Worm (Caenorhabditis elegans): Measurements from ENCODE around the gene irld-47.

The irld-47 gene

ce11 chrII:7839703-7840102 lies 17.3 kb upstream of the irld-47 start:
- TF ChIP-seq mdl-1 (tag; optimal IDR thresholded peaks at IDR 0.05) (no peak), ztf-7 (tag; optimal IDR thresholded peaks at IDR 0.05) (no peak), hif-1 (tag; optimal IDR thresholded peaks at IDR 0.05) (no peak), rbr-2 (tag; optimal IDR thresholded peaks at IDR 0.05) (no peak), skn-1 (tag; optimal IDR thresholded peaks at IDR 0.05) (no peak), Y75B8A.6 (GFP tag; IDR thresholded peaks at IDR 0.05) (no peak), set-16 (GFP tag; IDR thresholded peaks at IDR 0.05) (no peak), F26F4.8 (GFP tag; conservative IDR thresholded peaks at IDR 0.05) (no peak), nhr-76 (tag; optimal IDR thresholded peaks at IDR 0.05) (no peak)

- TF ChIP-seq saeg-2 (GFP tag; IDR thresholded peaks at IDR 0.05): no peak
- TF ChIP-seq lin-29 (GFP tag; IDR thresholded peaks at IDR 0.05): no peak
- TF ChIP-seq ceh-82 (tag; optimal IDR thresholded peaks at IDR 0.05): no peak
- TF ChIP-seq Y5F2A.4 (GFP tag; optimal IDR thresholded peaks at IDR 0.05): no peak
- TF ChIP-seq zip-2 (tag; optimal IDR thresholded peaks at IDR 0.05): no peak
- peak in 1 of 2 experiments; percentile 56 for TF ChIP-seq daf-16 (GFP tag; optimal IDR thresholded peaks at IDR 0.05)
- no peak for TF ChIP-seq daf-16 (tag; optimal IDR thresholded peaks at IDR 0.05)
- no peak for TF ChIP-seq pqm-1 (tag; optimal IDR thresholded peaks at IDR 0.05)
- TF ChIP-seq ceh-20 (GFP tag; IDR thresholded peaks at IDR 0.05): peak; percentile 55; the same call in 1 of the 2 replicates
- TF ChIP-seq ceh-32 (tag; optimal IDR thresholded peaks at IDR 0.05; ENCODE audit: poor library complexity): no peak
- TF ChIP-seq Y105C5A.15 (GFP tag; IDR thresholded peaks at IDR 0.05): no peak
- TF ChIP-seq mdl-1 (tag; optimal IDR thresholded peaks at IDR 0.05): peak in 1 of 2 experiments; percentile 28
- TF ChIP-seq snpc-1.2 (GFP tag; IDR thresholded peaks at IDR 0.05): no peak
- no peak for TF ChIP-seq daf-19 (GFP tag; conservative IDR thresholded peaks at IDR 0.05)
- TF ChIP-seq rbr-2 (tag; optimal IDR thresholded peaks at IDR 0.05): peak; percentile 32
- peak; percentile 79 for TF ChIP-seq hmg-1.1 (GFP tag; IDR thresholded peaks at IDR 0.05)
- TF ChIP-seq lsy-2 (tag; optimal IDR thresholded peaks at IDR 0.05): peak in 1 of 2 experiments; percentile 45
- no peak for TF ChIP-seq Y48G9A.11 (GFP tag; IDR thresholded peaks at IDR 0.05)
- TF ChIP-seq mep-1 (tag; optimal IDR thresholded peaks at IDR 0.05): peak; percentile 10
- TF ChIP-seq lin-13 (GFP tag; optimal IDR thresholded peaks at IDR 0.05): no peak
- no peak for TF ChIP-seq ceh-62 (tag; optimal IDR thresholded peaks at IDR 0.05)
Measured at ce11 chrII:7838661-7839060, 16.3 kb upstream of the irld-47 start.

ce11 chrII:7836613-7837226 lies 14.4 kb upstream of the irld-47 start:
- TF ChIP-seq tag-97 (GFP tag; IDR thresholded peaks at IDR 0.05): no peak
- no peak for TF ChIP-seq rbr-2 (tag; optimal IDR thresholded peaks at IDR 0.05)
- no peak for TF ChIP-seq nhr-25 (tag; optimal IDR thresholded peaks at IDR 0.05; ENCODE audit: borderline replicate concordance, insufficient read depth)
- no peak for TF ChIP-seq saeg-2 (GFP tag; IDR thresholded peaks at IDR 0.05)
- TF ChIP-seq unc-62 (GFP tag; optimal IDR thresholded peaks at IDR 0.05 in 1 of 2): no peak
- no peak for TF ChIP-seq unc-62 (tag; optimal IDR thresholded peaks at IDR 0.05)
- peak in 1 of 2 experiments; percentile 36 for TF ChIP-seq hif-1 (tag; optimal IDR thresholded peaks at IDR 0.05)
- TF ChIP-seq nhr-11 (tag; optimal IDR thresholded peaks at IDR 0.05): peak; percentile 45
- no peak for TF ChIP-seq Y5F2A.4 (GFP tag; optimal IDR thresholded peaks at IDR 0.05)
- TF ChIP-seq aha-1 (tag): peak; percentile 95
- TF ChIP-seq zfp-2 (tag; optimal IDR thresholded peaks at IDR 0.05): no peak
- TF ChIP-seq ceh-82 (tag; optimal IDR thresholded peaks at IDR 0.05): no peak
- TF ChIP-seq ceh-62 (tag; optimal IDR thresholded peaks at IDR 0.05): no peak
- no peak for TF ChIP-seq arid-1 (GFP tag; conservative IDR thresholded peaks at IDR 0.05)
- no peak for TF ChIP-seq F49E8.2 (tag; optimal IDR thresholded peaks at IDR 0.05; ENCODE audit: borderline replicate concordance)
- TF ChIP-seq snpc-4 (tag; optimal IDR thresholded peaks at IDR 0.05): no peak
- no peak for TF ChIP-seq duxl-1 (tag; optimal IDR thresholded peaks at IDR 0.05; ENCODE audit: poor library complexity)
- no peak for TF ChIP-seq snpc-1.2 (GFP tag; IDR thresholded peaks at IDR 0.05)
- no peak for TF ChIP-seq zip-2 (tag; optimal IDR thresholded peaks at IDR 0.05)
- no peak for TF ChIP-seq unc-130 (GFP tag; optimal IDR thresholded peaks at IDR 0.05)
- no peak for TF ChIP-seq jun-1 (tag; optimal IDR thresholded peaks at IDR 0.05)
- TF ChIP-seq pha-4 (GFP tag; IDR thresholded peaks at IDR 0.05): no peak
- TF ChIP-seq pha-4 (tag; optimal IDR thresholded peaks at IDR 0.05): no peak
- no peak for TF ChIP-seq aly-2 (tag; optimal IDR thresholded peaks at IDR 0.05)
- no peak for TF ChIP-seq egl-27 (tag; optimal IDR thresholded peaks at IDR 0.05)
- TF ChIP-seq dve-1 (tag; optimal IDR thresholded peaks at IDR 0.05; ENCODE audit: insufficient read depth): no peak
- TF ChIP-seq ceh-20 (GFP tag; IDR thresholded peaks at IDR 0.05): 0 out of 2 replicates have a peak, but pooled peaks have one; percentile 61
- no peak for TF ChIP-seq ama-1 (optimal IDR thresholded peaks at IDR 0.05)
- no peak for TF ChIP-seq dpl-1 (GFP tag; optimal IDR thresholded peaks at IDR 0.05)
